Worm (Caenorhabditis elegans) whole organism, L2 larva: ENCODE data around the gene ntl-3.

ENCODE experiments used
- C34F6.9 ChIP-seq: fragments of 150-350 bp; optimal IDR thresholded peaks from 2 replicates; lab custom pipeline; 2014; ENCODE audit warnings: missing biosample characterization, missing genetic modification characterization
- F13H6.1 ChIP-seq: sonication (generic microtip); optimal IDR thresholded peaks from 2 replicates; lab custom pipeline; 2016; ENCODE audit warnings: missing genetic modification characterization, missing compliant biosample characterization
- Y55F3AM.14 ChIP-seq: fragments of 200-800 bp; sonication (Bioruptor generic); optimal IDR thresholded peaks from 2 replicates; lab custom pipeline; 2018; ENCODE audit warnings: mild to moderate bottlenecking, missing genetic modification characterization, missing compliant biosample characterization
- ZK546.5 ChIP-seq: sonication (generic microtip); optimal IDR thresholded peaks from 2 replicates; lab custom pipeline; 2017; ENCODE audit warnings: missing biosample characterization, missing genetic modification characterization
- alr-1 ChIP-seq: fragments of 150-350 bp; optimal IDR thresholded peaks from 2 replicates; lab custom pipeline; 2014; ENCODE audit warnings: missing biosample characterization, missing genetic modification characterization
- aly-2 ChIP-seq: fragments of 150-350 bp; optimal IDR thresholded peaks from 2 replicates; lab custom pipeline; 2014; ENCODE audit warnings: missing biosample characterization, missing genetic modification characterization
- ama-1 ChIP-seq: fragments of 150-350 bp; optimal IDR thresholded peaks from 2 replicates; lab custom pipeline; 2018; ENCODE audit warnings: inconsistent platforms
- blmp-1 ChIP-seq: sonication (generic microtip); optimal IDR thresholded peaks from 2 replicates; lab custom pipeline; 2017; ENCODE audit warnings: missing genetic modification characterization, mild to moderate bottlenecking, missing compliant biosample characterization, antibody characterized with exemption, moderate library complexity; ENCODE audit not compliant: insufficient read depth
- ceh-16 ChIP-seq: fragments of 150-350 bp; optimal IDR thresholded peaks from 2 replicates; lab custom pipeline; 2014; ENCODE audit warnings: missing biosample characterization, missing genetic modification characterization
- ceh-82 ChIP-seq: fragments of 150-350 bp; optimal IDR thresholded peaks from 2 replicates; lab custom pipeline; 2014; ENCODE audit warnings: missing biosample characterization, missing genetic modification characterization
- crh-2 ChIP-seq: sonication (generic microtip); optimal IDR thresholded peaks from 2 replicates; lab custom pipeline; 2017; ENCODE audit warnings: missing biosample characterization, missing genetic modification characterization
- dmd-4 ChIP-seq: sonication (generic microtip); optimal IDR thresholded peaks from 2 replicates; lab custom pipeline; 2017; ENCODE audit warnings: missing biosample characterization, missing genetic modification characterization
- egl-27 ChIP-seq: sonication (generic microtip); optimal IDR thresholded peaks from 3 replicates; lab custom pipeline; 2017; ENCODE audit warnings: missing biosample characterization, missing genetic modification reagents, missing genetic modification characterization
- elt-3 ChIP-seq: sonication (generic microtip); optimal IDR thresholded peaks from 2 replicates; lab custom pipeline; 2017; ENCODE audit warnings: missing biosample characterization, missing genetic modification characterization
- fos-1 ChIP-seq: fragments of 150-350 bp; optimal IDR thresholded peaks from 2 replicates; lab custom pipeline; 2014; ENCODE audit warnings: missing biosample characterization, missing genetic modification characterization
- gmeb-1 ChIP-seq: fragments of 150-350 bp; optimal IDR thresholded peaks from 2 replicates; lab custom pipeline; 2014; ENCODE audit warnings: missing biosample characterization, missing genetic modification characterization
- lin-11 ChIP-seq: fragments of 150-350 bp; sonication (generic microtip); optimal IDR thresholded peaks from 2 replicates; lab custom pipeline; 2014; ENCODE audit warnings: missing biosample characterization, missing genetic modification characterization, inconsistent platforms, mixed read lengths
- lin-13 ChIP-seq: fragments of 150-350 bp; optimal IDR thresholded peaks from 2 replicates; lab custom pipeline; 2014; ENCODE audit warnings: missing biosample characterization, missing genetic modification reagents, missing genetic modification characterization
- lin-39 ChIP-seq: fragments of 150-350 bp; optimal IDR thresholded peaks from 2 replicates; lab custom pipeline; 2014; ENCODE audit warnings: missing biosample characterization, missing genetic modification reagents, missing genetic modification characterization
- lsy-2 ChIP-seq, 2 experiments: fragments of 150-350 bp in 1 of 2; sonication (generic microtip) in 1 of 2; optimal IDR thresholded peaks; 2 replicates each; lab custom pipeline; 2014 to 2017; ENCODE audit warnings: missing biosample characterization in 2 of 2, missing genetic modification characterization in 2 of 2
- mab-5 ChIP-seq: fragments of 150-350 bp; optimal IDR thresholded peaks from 2 replicates; lab custom pipeline; 2014; ENCODE audit warnings: missing biosample characterization, missing genetic modification characterization
- mbf-1 ChIP-seq: sonication (generic microtip); optimal IDR thresholded peaks from 2 replicates; lab custom pipeline; 2017; ENCODE audit warnings: missing biosample characterization, missing genetic modification characterization
- mdl-1 ChIP-seq, 2 experiments: fragments of 150-350 bp in 1 of 2; sonication (generic microtip) in 1 of 2; optimal IDR thresholded peaks; 2 replicates each; lab custom pipeline; 2017; ENCODE audit warnings: missing biosample characterization in 2 of 2, missing genetic modification characterization in 2 of 2
- nhr-10 ChIP-seq: sonication (generic microtip); optimal IDR thresholded peaks from 2 replicates; lab custom pipeline; 2017; ENCODE audit warnings: missing biosample characterization, missing genetic modification characterization
- nhr-12 ChIP-seq: fragments of 150-350 bp; optimal IDR thresholded peaks from 2 replicates; lab custom pipeline; 2014; ENCODE audit warnings: missing biosample characterization, missing genetic modification characterization
- nhr-129 ChIP-seq: fragments of 150-350 bp; optimal IDR thresholded peaks from 2 replicates; lab custom pipeline; 2014; ENCODE audit warnings: missing biosample characterization, missing genetic modification characterization
- nhr-23 ChIP-seq: fragments of 150-350 bp; optimal IDR thresholded peaks from 2 replicates; lab custom pipeline; 2014; ENCODE audit warnings: missing biosample characterization, missing genetic modification reagents, missing genetic modification characterization
- nhr-77 ChIP-seq: fragments of 150-350 bp; optimal IDR thresholded peaks from 2 replicates; lab custom pipeline; 2014; ENCODE audit warnings: missing biosample characterization, missing genetic modification characterization
- sem-4 ChIP-seq: fragments of 150-350 bp; optimal IDR thresholded peaks from 2 replicates; lab custom pipeline; 2014; ENCODE audit warnings: missing biosample characterization, missing genetic modification reagents, missing genetic modification characterization
- skn-1 ChIP-seq: sonication (generic microtip); optimal IDR thresholded peaks from 2 replicates; lab custom pipeline; 2017; ENCODE audit warnings: missing biosample characterization, missing genetic modification characterization
- sma-3 ChIP-seq: sonication (generic microtip); optimal IDR thresholded peaks from 2 replicates; lab custom pipeline; 2016; ENCODE audit warnings: missing genetic modification reagents, missing genetic modification characterization, missing compliant biosample characterization
- snpc-4 ChIP-seq: fragments of 150-350 bp; optimal IDR thresholded peaks from 2 replicates; lab custom pipeline; 2014; ENCODE audit warnings: missing biosample characterization, missing genetic modification characterization
- unc-55 ChIP-seq: fragments of 150-350 bp; sonication (generic microtip); optimal IDR thresholded peaks from 3 replicates; lab custom pipeline; 2014; ENCODE audit warnings: missing biosample characterization, missing genetic modification reagents, missing genetic modification characterization
- unc-62 ChIP-seq: fragments of 150-350 bp; optimal IDR thresholded peaks from 2 replicates; lab custom pipeline; 2014; ENCODE audit warnings: missing biosample characterization, missing genetic modification reagents, missing genetic modification characterization
- ztf-1 ChIP-seq: fragments of 200-800 bp; sonication (Bioruptor generic); conservative IDR thresholded peaks from 2 replicates; pipeline ENCODE4 v1.3.6; 2022; ENCODE audit warnings: missing genetic modification characterization, missing compliant biosample characterization
- ztf-11 ChIP-seq: sonication (generic microtip); optimal IDR thresholded peaks from 2 replicates; lab custom pipeline; 2017; ENCODE audit warnings: missing biosample characterization, missing genetic modification characterization
- ztf-4 ChIP-seq: fragments of 150-350 bp; optimal IDR thresholded peaks from 2 replicates; lab custom pipeline; 2014; ENCODE audit warnings: missing biosample characterization, missing genetic modification characterization

Gene ntl-3

DNA sequence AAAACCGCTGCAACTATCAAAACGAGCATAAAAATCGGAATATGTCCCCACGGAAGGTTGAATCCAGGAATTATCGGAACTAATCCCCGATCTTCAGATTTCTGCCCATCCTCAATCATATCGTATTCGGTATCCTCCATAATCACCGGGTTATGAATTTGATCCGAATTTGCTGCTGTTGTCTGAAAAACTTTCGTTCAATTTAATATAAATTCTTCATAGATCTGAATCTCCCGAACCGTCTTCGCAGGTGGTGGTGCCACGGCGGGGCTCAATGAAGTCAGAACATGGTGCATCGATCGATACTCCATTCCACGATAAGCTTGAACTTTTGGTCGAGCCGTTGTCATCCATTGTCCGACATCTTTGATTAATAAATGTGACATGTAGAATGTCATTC is 10.6 kb upstream of the ntl-3 start:
- TF ChIP-seq ztf-4 (tag; lab: Kevin White, UChicago) (no peak), nhr-12 (tag; lab: Kevin White, UChicago) (no peak), aly-2 (tag; lab: Kevin White, UChicago) (no peak), nhr-77 (tag; lab: Kevin White, UChicago) (no peak), lin-13 (GFP tag; lab: Kevin White, UChicago) (no peak)

DNA sequence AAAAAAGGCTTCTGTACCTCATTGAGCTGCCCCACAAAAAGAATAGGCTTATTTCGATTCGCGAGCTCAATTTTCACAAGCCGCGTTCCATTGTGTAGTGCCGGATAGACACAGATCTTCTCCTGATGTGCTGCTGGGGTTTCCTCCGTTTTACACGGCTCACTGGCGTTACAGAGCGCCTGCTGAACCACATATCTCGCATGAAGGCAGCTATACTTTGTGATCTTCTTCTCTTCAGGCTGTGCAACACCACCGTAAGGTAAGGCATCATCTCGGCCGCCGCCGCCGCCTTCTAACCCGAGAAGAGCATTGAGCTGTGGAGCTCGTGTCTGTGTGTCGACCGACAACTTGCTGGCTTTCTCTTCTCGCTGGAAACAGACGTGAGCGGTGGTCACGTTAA is 7.3 kb upstream of the ntl-3 start:
- no peak for TF ChIP-seq sem-4 (tag; lab: Kevin White, UChicago)
- TF ChIP-seq nhr-23 = no peak
- no peak for TF ChIP-seq unc-62 (GFP tag; lab: Kevin White, UChicago)
- no peak for TF ChIP-seq nhr-77 (tag; lab: Kevin White, UChicago)
- TF ChIP-seq ztf-11 (tag; lab: Kevin White, UChicago) = no peak
- TF ChIP-seq unc-55 = no peak
- TF ChIP-seq elt-3 (tag; lab: Kevin White, UChicago) = no peak
- no peak for TF ChIP-seq mbf-1 (tag; lab: Kevin White, UChicago)
- TF ChIP-seq fos-1 (tag; lab: Kevin White, UChicago) = no peak
- no peak for TF ChIP-seq lin-11 (tag; lab: Kevin White, UChicago)
- no peak for TF ChIP-seq ama-1
- no peak for TF ChIP-seq ceh-82
- no peak for TF ChIP-seq nhr-10 (tag; lab: Kevin White, UChicago)
- TF ChIP-seq alr-1 = no peak
- no peak for TF ChIP-seq dmd-4

DNA sequence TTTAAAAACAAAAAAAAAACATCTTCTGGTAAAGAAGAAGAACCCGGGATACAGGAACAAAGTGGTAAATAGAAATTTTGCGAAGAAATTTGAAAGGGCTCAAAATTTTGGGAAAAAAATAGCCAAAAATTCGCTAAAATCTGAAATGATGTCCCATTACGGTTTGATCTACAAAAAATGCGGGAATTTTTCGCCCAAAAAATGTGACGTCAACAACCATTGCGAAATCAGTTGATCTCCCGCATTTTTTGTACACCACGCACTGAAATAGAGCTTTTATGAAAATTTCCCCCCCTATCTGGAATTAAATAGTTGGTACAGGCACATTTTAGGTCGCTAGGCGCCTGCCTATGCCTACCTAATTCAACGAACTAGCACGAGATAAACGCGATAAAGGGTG is 3.3 kb upstream of the ntl-3 start:
- TF ChIP-seq fos-1 (tag; lab: Kevin White, UChicago) (no peak), sma-3 (no peak), lsy-2 (tag; optimal IDR thresholded peaks at IDR 0.05; lab: Kevin White, UChicago) (no peak), nhr-12 (tag; lab: Kevin White, UChicago) (no peak)

DNA sequence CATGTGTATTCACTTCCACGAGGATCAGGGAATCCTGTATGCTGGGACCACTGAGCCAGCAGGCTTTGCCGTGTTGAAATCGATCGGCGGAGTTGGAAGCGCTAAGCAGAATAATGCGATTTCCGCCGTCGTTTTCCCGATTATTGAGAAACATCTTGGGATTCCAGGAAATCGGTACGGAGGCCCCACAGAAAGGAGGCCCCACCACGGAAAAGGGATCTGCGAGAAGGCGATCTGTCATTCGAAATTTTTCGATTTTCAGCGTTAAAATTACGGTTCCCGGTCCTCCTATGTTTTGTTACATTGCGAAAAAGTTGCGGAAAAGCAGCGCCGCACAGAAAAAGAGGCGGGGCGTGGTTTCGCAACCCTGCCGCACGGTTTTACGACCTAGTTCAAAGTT is 2.1 kb upstream of the ntl-3 start:
- TF ChIP-seq Y55F3AM.14 (GFP tag; lab: Kevin White, UChicago) (no peak), lin-13 (GFP tag; lab: Kevin White, UChicago) (no peak), skn-1 (tag; lab: Kevin White, UChicago) (no peak)

DNA sequence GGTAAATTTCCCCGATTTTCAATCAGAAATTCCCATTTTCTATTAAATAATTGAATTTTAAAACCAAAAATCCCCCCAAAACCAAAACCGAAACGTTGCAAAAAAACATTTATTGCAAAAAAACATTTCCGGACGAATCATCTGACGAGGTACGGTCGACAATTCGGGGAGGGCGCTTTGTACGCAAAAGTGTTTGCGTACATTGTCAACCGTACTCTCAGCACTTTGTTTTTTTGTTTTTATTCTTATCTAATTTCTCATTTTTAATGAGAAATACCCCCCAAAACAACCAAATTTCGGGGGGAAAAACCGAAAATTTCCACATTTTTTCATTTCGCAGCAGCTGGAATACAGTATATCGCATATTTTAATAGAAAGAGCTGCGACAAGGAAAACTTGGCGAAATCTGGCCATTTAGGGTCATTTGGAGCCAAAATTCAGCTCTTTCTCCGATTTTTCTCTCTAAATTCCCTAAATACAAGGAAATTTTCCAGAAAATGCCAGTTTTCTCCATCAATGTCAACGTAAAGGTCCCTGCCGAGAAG is 1.5 kb upstream of the ntl-3 start, which contains the start of gene mif-1:
TSS of gene mif-1 (plus strand) at position 495 of the 545 bp plus-strand sequence.
- no peak for TF ChIP-seq mdl-1 (tag; optimal IDR thresholded peaks at IDR 0.05; lab: Kevin White, UChicago)
- TF ChIP-seq ceh-16 (tag; lab: Kevin White, UChicago) = no peak
- TF ChIP-seq dmd-4 = no peak
- no peak for TF ChIP-seq blmp-1
- no peak for TF ChIP-seq ztf-1 (GFP tag; lab: Robert Waterston, UW)
- TF ChIP-seq nhr-129 = peak; percentile 41
- peak; percentile 32 for TF ChIP-seq lin-13 (GFP tag; lab: Kevin White, UChicago)
- peak; percentile 86 to 98 for TF ChIP-seq lsy-2 (tag; optimal IDR thresholded peaks at IDR 0.05; lab: Kevin White, UChicago)
- peak; percentile 54 for TF ChIP-seq C34F6.9 (tag; lab: Kevin White, UChicago)
- TF ChIP-seq lin-39 = no peak
- no peak for TF ChIP-seq mab-5
- no peak for TF ChIP-seq snpc-4
- no peak for TF ChIP-seq crh-2
- TF ChIP-seq gmeb-1 (tag; lab: Kevin White, UChicago) = peak; percentile 36
- no peak for TF ChIP-seq F13H6.1 (tag; lab: Kevin White, UChicago)
- no peak for TF ChIP-seq unc-62 (GFP tag; lab: Kevin White, UChicago)
- no peak for TF ChIP-seq ZK546.5
- peak; percentile 64 for TF ChIP-seq unc-55
- no peak for TF ChIP-seq egl-27
